Fruit fly (Drosophila melanogaster): ENCODE data around the gene CG13901.
A peak's percentile ranks its signal among the peaks of the same experiment; 100 is the strongest.

Gene CG13901

dm6 chr3L:833878-834277 is 3.7 kb downstream of the CG13901 start, which contains the start of gene CG42553 (continued):
- TF ChIP-seq repo (GFP tag; optimal IDR thresholded peaks at IDR 0.05) (no peak), CG5180 (GFP tag; optimal IDR thresholded peaks at IDR 0.05) (no peak), CG8765 (GFP tag; IDR thresholded peaks at IDR 0.05) (no peak), CG1024 (GFP tag; IDR thresholded peaks at IDR 0.05) (no peak), NFAT (GFP tag; IDR thresholded peaks at IDR 0.05) (no peak), CG4820 (GFP tag; optimal IDR thresholded peaks at IDR 0.05) (no peak), CG9817 (tag; optimal IDR thresholded peaks at IDR 0.05) (no peak), esg (GFP tag; conservative IDR thresholded peaks at IDR 0.05) (no peak), CG8944 (GFP tag; optimal IDR thresholded peaks at IDR 0.05) (no peak), Lim3 (GFP tag; IDR thresholded peaks at IDR 0.05) (no peak), nerfin-2 (GFP tag; IDR thresholded peaks at IDR 0.05; ENCODE audit: partially characterized antibody) (no peak), unc-4 (GFP tag; IDR thresholded peaks at IDR 0.05; ENCODE audit: partially characterized antibody) (peak; percentile 51), zen (tag; optimal IDR thresholded peaks at IDR 0.05) (no peak), CG7271 (tag; optimal IDR thresholded peaks at IDR 0.05) (no peak), CG32532 (GFP tag; IDR thresholded peaks at IDR 0.05) (no peak), sens-2 (GFP tag; IDR thresholded peaks at IDR 0.05) (no peak), trh (GFP tag; optimal IDR thresholded peaks at IDR 0.05) (no peak), dpn (GFP tag; optimal IDR thresholded peaks at IDR 0.05) (no peak), CHES-1-like (GFP tag; optimal IDR thresholded peaks at IDR 0.05) (no peak), chm (GFP tag; IDR thresholded peaks at IDR 0.05) (no peak), Sry-δ (GFP tag; optimal IDR thresholded peaks at IDR 0.05) (peak; percentile 14), pnt (GFP tag; optimal IDR thresholded peaks at IDR 0.05) (no peak), Hr78 (GFP tag; optimal IDR thresholded peaks at IDR 0.05) (no peak), Atf-2 (GFP tag; optimal IDR thresholded peaks at IDR 0.05) (no peak), gcm (GFP tag; optimal IDR thresholded peaks at IDR 0.05) (no peak), Sry-β (GFP tag; optimal IDR thresholded peaks at IDR 0.05) (peak; percentile 84), CG16863 (GFP tag; optimal IDR thresholded peaks at IDR 0.05) (no peak), Elba2 (GFP tag; optimal IDR thresholded peaks at IDR 0.05) (no peak), CG1647 (GFP tag; optimal IDR thresholded peaks at IDR 0.05) (no peak), CG1529 (GFP tag; optimal IDR thresholded peaks at IDR 0.05) (no peak), CG10979 (tag; optimal IDR thresholded peaks at IDR 0.05) (no peak), CG4854 (GFP tag; optimal IDR thresholded peaks at IDR 0.05) (no peak), cad (GFP tag; optimal IDR thresholded peaks at IDR 0.05) (no peak), bab2 (GFP tag; optimal IDR thresholded peaks at IDR 0.05) (no peak), CG9437 (GFP tag; optimal IDR thresholded peaks at IDR 0.05) (no peak), Camta (GFP tag; optimal IDR thresholded peaks at IDR 0.05) (no peak), abd-A (tag; optimal IDR thresholded peaks at IDR 0.05) (no peak), CG6689 (GFP tag; IDR thresholded peaks at IDR 0.05) (no peak), zfh1 (GFP tag; IDR thresholded peaks at IDR 0.05) (no peak), Jarid2 (GFP tag; optimal IDR thresholded peaks at IDR 0.05) (no peak), CG11504 (tag; optimal IDR thresholded peaks at IDR 0.05) (no peak), CG3995 (GFP tag; optimal IDR thresholded peaks at IDR 0.05) (peak; percentile 89), gem (tag; optimal IDR thresholded peaks at IDR 0.05) (no peak), CG6683 (GFP tag; optimal IDR thresholded peaks at IDR 0.05) (no peak), NC2β (GFP tag; optimal IDR thresholded peaks at IDR 0.05) (no peak), CG3163 (GFP tag; optimal IDR thresholded peaks at IDR 0.05) (no peak), CG18011 (GFP tag; optimal IDR thresholded peaks at IDR 0.05) (no peak), Doc2 (GFP tag; IDR thresholded peaks at IDR 0.05) (no peak), GATAe (GFP tag; conservative IDR thresholded peaks at IDR 0.05) (no peak), CG1603 (tag; optimal IDR thresholded peaks at IDR 0.05) (peak; percentile 23), CG18599 (GFP tag; optimal IDR thresholded peaks at IDR 0.05) (no peak), Hmx (GFP tag; optimal IDR thresholded peaks at IDR 0.05) (no peak)

All from whole organism, embryonic.